Fruit fly (Drosophila melanogaster) whole organism, embryonic: Measurements from ENCODE around the gene Tehao.

Experiments used
- Bdp1 ChIP-seq: fragments of 200-800 bp; sonication (Bioruptor generic); optimal IDR thresholded peaks from 3 replicates; lab custom pipeline; 2016; ENCODE audit warnings: missing biosample characterization, missing genetic modification characterization
- CG1024 ChIP-seq: fragments of 200-800 bp; sonication (Bioruptor generic); IDR thresholded peaks from 2 replicates; pipeline ENCODE4 v1.3.6; 2022; ENCODE audit warnings: missing biosample characterization, missing genetic modification characterization
- CG10565 ChIP-seq: fragments of 200-800 bp; sonication (Bioruptor generic); optimal IDR thresholded peaks from 3 replicates; lab custom pipeline; 2016; ENCODE audit warnings: missing biosample characterization, mild to moderate bottlenecking, missing genetic modification characterization
- CG11093 ChIP-seq: fragments of 200-800 bp; sonication (Bioruptor generic); IDR thresholded peaks from 3 replicates; pipeline ENCODE4 v1.3.6; 2022; ENCODE audit warnings: missing biosample characterization, missing genetic modification characterization
- CG11695 ChIP-seq: fragments of 200-800 bp; sonication (Bioruptor generic); IDR thresholded peaks from 3 replicates; pipeline ENCODE4 v1.3.6; 2022; ENCODE audit warnings: missing biosample characterization, missing genetic modification characterization
- CG12071 ChIP-seq: fragments of 200-800 bp; sonication (Bioruptor generic); optimal IDR thresholded peaks from 3 replicates; lab custom pipeline; 2018; ENCODE audit warnings: missing biosample characterization, mild to moderate bottlenecking, missing genetic modification characterization
- CG12659 ChIP-seq: fragments of 200-800 bp; sonication (Bioruptor generic); optimal IDR thresholded peaks from 3 replicates; lab custom pipeline; 2017; ENCODE audit warnings: mild to moderate bottlenecking, missing biosample characterization, missing genetic modification reagents, missing genetic modification characterization
- CG15514 ChIP-seq: fragments of 200-800 bp; sonication (Bioruptor generic); optimal IDR thresholded peaks from 3 replicates; lab custom pipeline; 2017; ENCODE audit warnings: missing biosample characterization, missing genetic modification characterization, mild to moderate bottlenecking, moderate library complexity, missing genetic modification reagents
- CG15601 ChIP-seq: fragments of 200-800 bp; sonication (Bioruptor generic); optimal IDR thresholded peaks from 3 replicates; lab custom pipeline; 2019; ENCODE audit warnings: missing biosample characterization, mild to moderate bottlenecking, missing genetic modification characterization, moderate library complexity
- CG17802 ChIP-seq: fragments of 200-800 bp; sonication (Bioruptor generic); optimal IDR thresholded peaks from 2 replicates; lab custom pipeline; 2018; ENCODE audit warnings: missing biosample characterization, mild to moderate bottlenecking, missing genetic modification characterization, moderate library complexity
- CG30403 ChIP-seq: fragments of 200-800 bp; sonication (Bioruptor generic); optimal IDR thresholded peaks from 3 replicates; lab custom pipeline; 2016; ENCODE audit warnings: missing biosample characterization, missing genetic modification characterization
- CG31388 ChIP-seq: fragments of 200-800 bp; sonication (Bioruptor generic); optimal IDR thresholded peaks from 2 replicates; lab custom pipeline; 2016; ENCODE audit warnings: missing biosample characterization, missing genetic modification characterization
- CG3163 ChIP-seq: fragments of 200-800 bp; sonication (Bioruptor generic); optimal IDR thresholded peaks from 3 replicates; lab custom pipeline; 2016; ENCODE audit warnings: missing biosample characterization, missing genetic modification characterization
- CG34422 ChIP-seq: fragments of 200-800 bp; sonication (Bioruptor generic); IDR thresholded peaks from 3 replicates; pipeline ENCODE4 v1.3.6; 2022; ENCODE audit warnings: missing biosample characterization, missing genetic modification characterization
- CG4328 ChIP-seq: fragments of 200-800 bp; sonication (Bioruptor generic); optimal IDR thresholded peaks from 3 replicates; lab custom pipeline; 2017; ENCODE audit warnings: missing biosample characterization, missing genetic modification reagents, missing genetic modification characterization
- CG4707 ChIP-seq: fragments of 200-800 bp; sonication (Bioruptor generic); optimal IDR thresholded peaks from 2 replicates; lab custom pipeline; 2018; ENCODE audit warnings: missing biosample characterization, mild to moderate bottlenecking, missing genetic modification characterization, moderate library complexity
- CG7372 ChIP-seq: fragments of 200-800 bp; sonication (Bioruptor generic); IDR thresholded peaks from 2 replicates; pipeline ENCODE4 v1.3.6; 2022; ENCODE audit warnings: missing biosample characterization, missing genetic modification characterization
- CG7786 ChIP-seq: fragments of 200-800 bp; sonication (Bioruptor generic); optimal IDR thresholded peaks from 2 replicates; lab custom pipeline; 2016; ENCODE audit warnings: missing biosample characterization, missing genetic modification characterization
- CG8281 ChIP-seq: fragments of 200-800 bp; sonication (Bioruptor generic); optimal IDR thresholded peaks from 2 replicates; lab custom pipeline; 2018; ENCODE audit warnings: missing biosample characterization, mild to moderate bottlenecking, missing genetic modification characterization, moderate library complexity
- CG8765 ChIP-seq: fragments of 200-800 bp; sonication (Bioruptor generic); IDR thresholded peaks from 2 replicates; pipeline ENCODE4 v1.3.6; 2022; ENCODE audit warnings: missing biosample characterization, missing genetic modification characterization
- CG9817 ChIP-seq: fragments of 200-800 bp; sonication (Bioruptor generic); optimal IDR thresholded peaks from 2 replicates; lab custom pipeline; 2018; ENCODE audit warnings: missing biosample characterization, mild to moderate bottlenecking, missing genetic modification characterization, moderate library complexity
- D ChIP-seq, 2 experiments: fragments of 200-800 bp in 1 of 2; fragments of >200 bp in 1 of 2; sonication (Bioruptor generic) in 1 of 2; optimal IDR thresholded peaks; 2 replicates in 1 of 2; 3 replicates in 1 of 2; lab custom pipeline; 2017; ENCODE audit warnings: mild to moderate bottlenecking in 1 of 2, missing biosample characterization in 1 of 2, missing genetic modification characterization in 1 of 2, missing genetic modification reagents in 1 of 2
- D19A ChIP-seq: fragments of 200-800 bp; optimal IDR thresholded peaks from 3 replicates; lab custom pipeline; 2019; ENCODE audit warnings: missing biosample characterization, mild to moderate bottlenecking, missing genetic modification characterization, moderate library complexity
- Dad ChIP-seq: fragments of 200-800 bp; sonication (Bioruptor generic); optimal IDR thresholded peaks from 3 replicates; lab custom pipeline; 2016; ENCODE audit warnings: missing biosample characterization, missing genetic modification characterization
- Ets65A ChIP-seq: fragments of 200-800 bp; sonication (Bioruptor generic); peaks from one replicate; lab custom pipeline; 2016; ENCODE audit warnings: missing biosample characterization, missing genetic modification characterization
- HmgD ChIP-seq: fragments of 200-800 bp; sonication (Bioruptor generic); optimal IDR thresholded peaks from 3 replicates; lab custom pipeline; 2016; ENCODE audit warnings: missing biosample characterization, missing genetic modification characterization
- Hr39 ChIP-seq: fragments of >200 bp; optimal IDR thresholded peaks from 2 replicates; lab custom pipeline; 2017
- Mrtf ChIP-seq: fragments of 200-800 bp; sonication (Bioruptor generic); IDR thresholded peaks from 3 replicates; pipeline ENCODE4 v1.3.6; 2022; ENCODE audit warnings: missing biosample characterization, missing genetic modification characterization
- NFAT ChIP-seq: fragments of 200-800 bp; sonication (Bioruptor generic); IDR thresholded peaks from 2 replicates; pipeline ENCODE4 v1.3.6; 2022; ENCODE audit warnings: missing biosample characterization, missing genetic modification characterization
- Vsx1 ChIP-seq: fragments of 200-800 bp; sonication (Bioruptor generic); optimal IDR thresholded peaks from 2 replicates; lab custom pipeline; 2017; ENCODE audit warnings: missing biosample characterization, mild to moderate bottlenecking, missing genetic modification characterization, missing genetic modification reagents
- ato ChIP-seq: fragments of 200-800 bp; sonication (Bioruptor generic); IDR thresholded peaks from 2 replicates; pipeline ENCODE4 v1.3.6; 2022; ENCODE audit warnings: missing biosample characterization, missing genetic modification characterization; ENCODE audit not compliant: partially characterized antibody
- bbx ChIP-seq: fragments of 200-800 bp; sonication (Bioruptor generic); IDR thresholded peaks from 2 replicates; pipeline ENCODE4 v1.3.6; 2022; ENCODE audit warnings: missing biosample characterization, missing genetic modification characterization; ENCODE audit not compliant: partially characterized antibody
- crp ChIP-seq, 2 experiments: fragments of 200-800 bp; sonication (Bioruptor generic); optimal IDR thresholded peaks; 2 replicates in 1 of 2; 3 replicates in 1 of 2; lab custom pipeline; 2017; ENCODE audit warnings: missing biosample characterization in 2 of 2, missing genetic modification characterization in 2 of 2, mild to moderate bottlenecking in 1 of 2, moderate library complexity in 1 of 2
- danr ChIP-seq: fragments of 200-800 bp; sonication (Bioruptor generic); IDR thresholded peaks from 2 replicates; pipeline ENCODE4 v1.3.6; 2022; ENCODE audit warnings: missing biosample characterization, missing genetic modification characterization
- disco-r ChIP-seq: fragments of 200-800 bp; sonication (Bioruptor generic); optimal IDR thresholded peaks from 2 replicates; lab custom pipeline; 2016; ENCODE audit warnings: missing biosample characterization, missing genetic modification characterization
- dmrt99B ChIP-seq: fragments of 200-800 bp; sonication (Bioruptor generic); optimal IDR thresholded peaks from 2 replicates; lab custom pipeline; 2018; ENCODE audit warnings: missing biosample characterization, mild to moderate bottlenecking, missing genetic modification characterization, moderate library complexity
- dysf ChIP-seq: fragments of 200-800 bp; sonication (Bioruptor generic); IDR thresholded peaks from 3 replicates; pipeline ENCODE4 v1.3.6; 2022; ENCODE audit warnings: missing biosample characterization, missing genetic modification characterization
- eyg ChIP-seq: fragments of 200-800 bp; sonication (Bioruptor generic); optimal IDR thresholded peaks from 3 replicates; lab custom pipeline; 2016; ENCODE audit warnings: missing biosample characterization, missing genetic modification characterization
- grn ChIP-seq: fragments of 200-800 bp; sonication (Bioruptor generic); optimal IDR thresholded peaks from 3 replicates; lab custom pipeline; 2017; ENCODE audit warnings: missing biosample characterization, missing genetic modification characterization
- h ChIP-seq: fragments of >200 bp; optimal IDR thresholded peaks from 2 replicates; lab custom pipeline; 2017
- jing ChIP-seq: fragments of 200-800 bp; sonication (Bioruptor generic); optimal IDR thresholded peaks from 2 replicates; lab custom pipeline; 2018; ENCODE audit warnings: missing biosample characterization, mild to moderate bottlenecking, missing genetic modification characterization
- rib ChIP-seq: fragments of 200-800 bp; sonication (Bioruptor generic); IDR thresholded peaks from 2 replicates; pipeline ENCODE4 v1.3.6; 2022; ENCODE audit warnings: missing biosample characterization, missing genetic modification characterization
- schlank ChIP-seq: fragments of 200-800 bp; sonication (Bioruptor generic); optimal IDR thresholded peaks from 2 replicates; lab custom pipeline; 2018; ENCODE audit warnings: missing biosample characterization, mild to moderate bottlenecking, missing genetic modification characterization
- sens ChIP-seq: fragments of 200-800 bp; sonication (Bioruptor generic); peaks from one replicate; lab custom pipeline; 2016; ENCODE audit warnings: missing biosample characterization, missing genetic modification characterization
- sens-2 ChIP-seq: fragments of 200-800 bp; sonication (Bioruptor generic); IDR thresholded peaks from 2 replicates; pipeline ENCODE4 v1.3.6; 2022; ENCODE audit warnings: missing biosample characterization, missing genetic modification characterization
- shn ChIP-seq: fragments of 200-800 bp; sonication (Bioruptor generic); optimal IDR thresholded peaks from 3 replicates; lab custom pipeline; 2016; ENCODE audit warnings: missing biosample characterization, missing genetic modification characterization
- unc-4 ChIP-seq: fragments of 200-800 bp; sonication (Bioruptor generic); IDR thresholded peaks from 2 replicates; pipeline ENCODE4 v1.3.6; 2022; ENCODE audit warnings: missing biosample characterization, missing genetic modification characterization; ENCODE audit not compliant: partially characterized antibody
- unpg ChIP-seq: fragments of 200-800 bp; sonication (Bioruptor generic); optimal IDR thresholded peaks from 3 replicates; lab custom pipeline; 2018; ENCODE audit warnings: missing biosample characterization, mild to moderate bottlenecking, missing genetic modification characterization, moderate library complexity
- wek ChIP-seq: fragments of 200-800 bp; sonication (Bioruptor generic); optimal IDR thresholded peaks from 3 replicates; lab custom pipeline; 2018; ENCODE audit warnings: missing biosample characterization, mild to moderate bottlenecking, missing genetic modification characterization, moderate library complexity

Gene Tehao

dm6 chr2L:13414525-13415481 lies 20.6 kb upstream of the Tehao start, which contains the start of the genes CG16956, CG42784 and CG43850 (continued):
- TF ChIP-seq CG4707 (GFP tag; lab: Kevin White, UChicago) (peak; percentile 53), Ets65A (peak; percentile 51), CG8765 (GFP tag; lab: Robert Waterston, UW) (no peak), unpg (peak; percentile 67), CG12071 (peak; percentile 89), CG11093 (GFP tag; lab: Robert Waterston, UW) (no peak), CG31388 (no peak), CG8281 (tag; lab: Kevin White, UChicago) (peak; percentile 11), disco-r (GFP tag; lab: Kevin White, UChicago) (peak; percentile 5), CG7372 (no peak), CG12659 (GFP tag; lab: Kevin White, UChicago) (peak; percentile 63), jing (GFP tag; lab: Kevin White, UChicago) (no peak), schlank (tag; lab: Kevin White, UChicago) (peak; percentile 89), crp (GFP tag; optimal IDR thresholded peaks at IDR 0.05; lab: Kevin White, UChicago) (peak in 1 of 2 experiments; percentile 42), sens-2 (GFP tag; lab: Robert Waterston, UW) (peak; percentile 20; the same call in 1 of the 2 replicates), wek (peak; percentile 80), CG9817 (tag; lab: Kevin White, UChicago) (peak; percentile 44), dysf (GFP tag; lab: Robert Waterston, UW) (peak; percentile 37; the same call in 2 of the 3 replicates), dmrt99B (tag; lab: Kevin White, UChicago) (peak; percentile 51), CG30403 (GFP tag; lab: Kevin White, UChicago) (no peak), CG15601 (tag; lab: Kevin White, UChicago) (no peak), danr (GFP tag; lab: Robert Waterston, UW) (no peak), CG15514 (GFP tag; lab: Kevin White, UChicago) (peak; percentile 87), CG1024 (GFP tag; lab: Robert Waterston, UW) (no peak), Hr39 (no peak), h (lab: Kevin White, UChicago) (no peak), ato (GFP tag; lab: Robert Waterston, UW) (no peak), D19A (tag; lab: Kevin White, UChicago) (no peak), CG7786 (GFP tag; lab: Kevin White, UChicago) (no peak), CG11695 (GFP tag; lab: Robert Waterston, UW) (peak; percentile 20; the same call in 1 of the 3 replicates), sens (GFP tag; lab: Kevin White, UChicago) (peak; percentile 82), eyg (GFP tag; lab: Kevin White, UChicago) (no peak), NFAT (peak; percentile 33; the same call in 1 of the 2 replicates), unc-4 (GFP tag; lab: Robert Waterston, UW) (no peak), Dad (GFP tag; lab: Kevin White, UChicago) (no peak), D (optimal IDR thresholded peaks at IDR 0.05; lab: Kevin White, UChicago) (no peak), D (GFP tag; optimal IDR thresholded peaks at IDR 0.05; lab: Kevin White, UChicago) (no peak), bbx (GFP tag; lab: Robert Waterston, UW) (no peak), Mrtf (no peak), CG10565 (GFP tag; lab: Kevin White, UChicago) (no peak), CG17802 (tag; lab: Kevin White, UChicago) (no peak), CG3163 (GFP tag; lab: Kevin White, UChicago) (no peak), Bdp1 (GFP tag; lab: Kevin White, UChicago) (no peak), HmgD (no peak), shn (no peak), CG4328 (GFP tag; lab: Kevin White, UChicago) (peak; percentile 63), grn (GFP tag; lab: Kevin White, UChicago) (peak; percentile 1), rib (GFP tag; lab: Robert Waterston, UW) (no peak), CG34422 (GFP tag; lab: Robert Waterston, UW) (no peak), Vsx1 (peak; percentile 65)
